Worm (Caenorhabditis elegans): Measurements from ENCODE around the gene insc-1.

DNA sequence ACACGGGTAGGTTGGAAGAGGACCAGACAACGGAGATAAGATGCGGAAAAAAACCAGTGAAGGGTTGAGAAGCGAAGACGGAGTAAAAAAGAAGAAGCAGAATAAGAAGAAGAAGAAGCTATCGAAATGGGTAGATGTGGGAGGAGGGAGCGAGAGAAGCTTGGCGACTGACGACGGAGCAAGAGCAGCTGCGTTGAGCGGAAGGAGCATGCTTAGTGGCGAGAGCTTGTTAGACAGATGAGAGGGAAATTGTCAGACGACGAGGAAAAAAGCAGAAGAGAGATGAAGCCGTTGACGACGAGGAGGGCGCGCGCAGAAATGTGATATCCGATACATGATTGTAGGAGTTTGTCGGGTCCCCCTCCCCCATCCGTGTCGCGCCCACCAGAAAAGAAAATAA is 31.7 kb upstream of the insc-1 start:
- TF ChIP-seq ceh-13 (GFP tag; optimal IDR thresholded peaks at IDR 0.05) = no peak
- no peak for TF ChIP-seq flt-1 (GFP tag; IDR thresholded peaks at IDR 0.05)
- no peak for TF ChIP-seq ama-1 (optimal IDR thresholded peaks at IDR 0.05)
- no peak for TF ChIP-seq sea-1 (GFP tag; conservative IDR thresholded peaks at IDR 0.05)
- TF ChIP-seq hnd-1 (tag; optimal IDR thresholded peaks at IDR 0.05) = no peak
- no peak for TF ChIP-seq ets-7 (tag; optimal IDR thresholded peaks at IDR 0.05)
- no peak for TF ChIP-seq F13C5.2 (tag; optimal IDR thresholded peaks at IDR 0.05)
- no peak for TF ChIP-seq scrt-1 (GFP tag; IDR thresholded peaks at IDR 0.05)

Measured in whole organism, early embryonic.